Fruit fly (Drosophila melanogaster): ENCODE results near the gene CG10713.
A peak's percentile ranks its signal among the peaks of the same experiment; 100 is the strongest.

CG10713 gene

dm6 chr3L:13476566-13477452 is 41.8 kb upstream of the CG10713 start (continued):
- TF ChIP-seq dimm (GFP tag; IDR thresholded peaks at IDR 0.05) (peak; percentile 35; the same call in 1 of the 2 replicates), trem (tag; optimal IDR thresholded peaks at IDR 0.05) (peak; percentile 79), CG17912 (GFP tag; optimal IDR thresholded peaks at IDR 0.05) (peak; percentile 57), abd-A (tag; optimal IDR thresholded peaks at IDR 0.05) (no peak), Oaz (GFP tag; IDR thresholded peaks at IDR 0.05) (peak; percentile 55), sqz (GFP tag; optimal IDR thresholded peaks at IDR 0.05) (peak; percentile 63), Xbp1 (GFP tag; optimal IDR thresholded peaks at IDR 0.05) (peak; percentile 90), cas (GFP tag; IDR thresholded peaks at IDR 0.05) (no peak), Taf1 (GFP tag; IDR thresholded peaks at IDR 0.05) (peak; percentile 64), Hey (tag; optimal IDR thresholded peaks at IDR 0.05) (no peak), CG11696 (GFP tag; IDR thresholded peaks at IDR 0.05) (peak; percentile 75), CTCF (GFP tag; optimal IDR thresholded peaks at IDR 0.05) (peak; percentile 64), cad (GFP tag; optimal IDR thresholded peaks at IDR 0.05) (no peak), CG9817 (tag; optimal IDR thresholded peaks at IDR 0.05) (peak; percentile 81), Oli (tag; optimal IDR thresholded peaks at IDR 0.05) (peak; percentile 94), HLH54F (GFP tag; optimal IDR thresholded peaks at IDR 0.05) (peak; percentile 70), Dfd (GFP tag; optimal IDR thresholded peaks at IDR 0.05) (no peak), Xrp1 (GFP tag; IDR thresholded peaks at IDR 0.05) (peak; percentile 85), CG17186 (GFP tag; optimal IDR thresholded peaks at IDR 0.05) (peak; percentile 72), wek (GFP tag; optimal IDR thresholded peaks at IDR 0.05) (peak; percentile 2), insv (GFP tag; optimal IDR thresholded peaks at IDR 0.05) (peak in 1 of 2 experiments; percentile 23), D19B (GFP tag; optimal IDR thresholded peaks at IDR 0.05) (peak; percentile 79), CG6272 (GFP tag; IDR thresholded peaks at IDR 0.05) (peak; percentile 64), CG10979 (tag; optimal IDR thresholded peaks at IDR 0.05) (peak; percentile 93), Camta (GFP tag; optimal IDR thresholded peaks at IDR 0.05) (peak; percentile 60), Ssrp (tag; optimal IDR thresholded peaks at IDR 0.05) (peak; percentile 90), slbo (GFP tag; IDR thresholded peaks at IDR 0.05) (peak; percentile 88), ase (GFP tag; IDR thresholded peaks at IDR 0.05) (peak; percentile 71), CG6254 (GFP tag; optimal IDR thresholded peaks at IDR 0.05) (peak; percentile 82), pan (optimal IDR thresholded peaks at IDR 0.05) (no peak), pan (GFP tag; optimal IDR thresholded peaks at IDR 0.05 in 1 of 2, IDR thresholded peaks at IDR 0.05 in 1 of 2) (peak in 1 of 2 experiments; percentile 87), CG5245 (GFP tag; optimal IDR thresholded peaks at IDR 0.05) (peak; percentile 78), Awh (GFP tag; IDR thresholded peaks at IDR 0.05) (peak; percentile 71), NC2α (GFP tag; optimal IDR thresholded peaks at IDR 0.05) (no peak), sens (GFP tag) (peak; percentile 96), CG15011 (GFP tag; optimal IDR thresholded peaks at IDR 0.05) (peak; percentile 89), inv (GFP tag; IDR thresholded peaks at IDR 0.05; ENCODE audit: partially characterized antibody) (no peak), CG3847 (GFP tag; IDR thresholded peaks at IDR 0.05) (peak; percentile 87), CG14441 (GFP tag; IDR thresholded peaks at IDR 0.05) (peak; percentile 84), CG7987 (GFP tag; optimal IDR thresholded peaks at IDR 0.05) (peak; percentile 59), Rx (GFP tag; IDR thresholded peaks at IDR 0.05) (peak; percentile 79), gfzf (GFP tag; optimal IDR thresholded peaks at IDR 0.05) (no peak), zfh2 (GFP tag; optimal IDR thresholded peaks at IDR 0.05) (peak; percentile 71), gcm2 (GFP tag; optimal IDR thresholded peaks at IDR 0.05) (peak; percentile 13), Drgx (GFP tag; IDR thresholded peaks at IDR 0.05) (peak; percentile 95), CG4820 (GFP tag; optimal IDR thresholded peaks at IDR 0.05) (peak; percentile 90), salm (tag; optimal IDR thresholded peaks at IDR 0.05) (peak; percentile 77), knrl (GFP tag; IDR thresholded peaks at IDR 0.05; ENCODE audit: partially characterized antibody) (no peak), CG12236 (GFP tag; optimal IDR thresholded peaks at IDR 0.05) (peak; percentile 26), Doc2 (GFP tag; IDR thresholded peaks at IDR 0.05) (no peak)
